Worm (Caenorhabditis elegans): ENCODE data around the gene C55C3.3.

DNA sequence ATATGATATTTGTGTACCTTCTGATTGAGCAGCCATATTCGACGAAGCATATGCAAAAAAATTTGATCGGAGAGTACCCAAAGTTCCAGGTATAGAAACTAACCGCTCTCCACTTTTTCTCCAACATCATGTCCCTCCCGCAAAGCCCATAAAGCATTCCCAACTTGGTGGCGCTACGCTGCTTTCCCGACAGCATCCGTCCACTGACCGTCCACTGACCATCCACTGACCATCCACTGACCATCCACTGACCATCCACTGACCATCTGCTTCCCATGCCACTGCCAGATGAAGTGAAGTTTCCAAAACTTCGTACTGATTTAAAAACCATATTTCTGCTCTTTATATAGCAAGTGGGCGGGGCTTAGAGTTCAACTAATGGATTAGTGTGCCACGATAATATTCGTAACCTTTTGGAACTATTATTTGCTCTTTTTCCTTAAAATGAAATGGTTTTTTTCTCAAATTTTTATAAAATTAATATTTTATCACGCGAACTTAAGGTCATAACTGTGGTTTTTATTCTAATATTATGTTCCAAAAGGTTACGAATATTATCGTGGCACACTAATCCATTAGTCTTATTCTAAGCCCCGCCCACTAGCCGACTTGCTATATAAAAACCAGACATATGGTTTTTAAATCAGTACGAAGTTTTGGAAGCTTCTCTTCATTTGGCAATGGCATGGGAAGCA, 5.4 kb downstream of the C55C3.3 start, which contains the start of gene C55C3.8:
- no peak for TF ChIP-seq skn-1 (tag; optimal IDR thresholded peaks at IDR 0.05)
- no peak for TF ChIP-seq fkh-10 (GFP tag; optimal IDR thresholded peaks at IDR 0.05)
- TF ChIP-seq R02D3.7 (tag; optimal IDR thresholded peaks at IDR 0.05) = no peak
- TF ChIP-seq nhr-102 (tag; optimal IDR thresholded peaks at IDR 0.05) = no peak
- TF ChIP-seq hlh-30 (tag; optimal IDR thresholded peaks at IDR 0.05; ENCODE audit: insufficient read depth) = no peak
- TF ChIP-seq hlh-11 (tag; optimal IDR thresholded peaks at IDR 0.05) = no peak
- no peak for TF ChIP-seq mes-2 (tag; optimal IDR thresholded peaks at IDR 0.05; ENCODE audit: poor library complexity, severe bottlenecking)
- TF ChIP-seq jun-1 (tag; optimal IDR thresholded peaks at IDR 0.05) = no peak
- TF ChIP-seq lim-7 (GFP tag; IDR thresholded peaks at IDR 0.05) = no peak
